Worm (Caenorhabditis elegans) whole organism, L4/young adult: Measurements from ENCODE around the gene ZK813.7.

Source experiments
- W03F9.2 ChIP-seq: fragments of 150-350 bp; optimal IDR thresholded peaks from 2 replicates; lab custom pipeline; 2014; ENCODE audit warnings: missing biosample characterization, missing genetic modification characterization
- dao-5 ChIP-seq: sonication (generic microtip); optimal IDR thresholded peaks from 2 replicates; lab custom pipeline; 2016; ENCODE audit warnings: missing genotype, missing genetic modification characterization, moderate library complexity, missing compliant biosample characterization

DNA sequence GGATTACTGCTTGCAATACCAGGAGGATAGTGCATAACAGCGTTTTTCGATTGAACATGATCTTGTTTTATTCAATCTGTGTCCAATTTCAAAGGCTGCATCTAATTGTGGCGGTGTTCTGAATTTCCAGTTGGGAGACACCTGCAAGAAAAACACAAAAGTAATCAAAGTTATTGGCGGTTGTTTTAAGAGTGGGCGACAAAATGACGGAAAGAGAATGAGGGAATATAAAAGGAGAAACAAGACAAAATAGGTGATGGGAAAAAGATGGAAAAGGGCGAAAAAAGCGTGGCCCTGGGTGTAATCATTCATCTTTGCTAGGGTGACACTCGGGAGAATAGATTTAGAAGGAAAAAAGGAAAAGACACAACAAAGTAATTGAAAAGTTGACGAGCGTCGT is 21.2 kb downstream of the ZK813.7 start, which contains the start of the genes ZK377.15 and sax-3:
- TF ChIP-seq W03F9.2 (tag; lab: Kevin White, UChicago) (no peak), dao-5 (tag; lab: Kevin White, UChicago) (no peak)
